Worm (Caenorhabditis elegans) whole organism, dauer: ENCODE measurements around the gene memo-1.

ENCODE experiments used
- unc-62 ChIP-seq: sonication (generic microtip); optimal IDR thresholded peaks from 2 replicates; lab custom pipeline; 2017; ENCODE audit warnings: missing biosample characterization, missing genetic modification reagents, missing genetic modification characterization

The memo-1 gene

DNA sequence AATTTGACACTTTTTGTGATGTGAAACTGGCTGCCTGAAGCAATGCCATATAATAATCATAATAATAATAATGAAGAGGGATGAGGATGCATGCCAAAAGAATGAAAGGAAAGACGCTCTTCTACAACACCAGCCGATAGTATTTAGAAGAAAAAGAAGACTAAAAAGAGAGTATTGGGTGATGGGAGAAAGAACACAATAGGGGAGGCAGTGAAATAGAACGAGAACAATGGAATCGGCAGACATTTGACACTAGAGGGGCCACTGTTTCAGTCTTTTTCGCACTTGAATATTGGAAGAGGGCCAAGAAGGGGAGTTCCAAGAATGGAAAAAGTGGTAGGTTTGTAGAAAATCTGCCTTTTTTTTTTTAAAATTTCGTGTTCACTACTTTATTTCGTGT is at the start of gene memo-1:
Gene memo-1 (minus strand): TSS at position 2 of the 400 bp plus-strand sequence.
- TF ChIP-seq unc-62 (GFP tag; lab: Kevin White, UChicago) = no peak

DNA sequence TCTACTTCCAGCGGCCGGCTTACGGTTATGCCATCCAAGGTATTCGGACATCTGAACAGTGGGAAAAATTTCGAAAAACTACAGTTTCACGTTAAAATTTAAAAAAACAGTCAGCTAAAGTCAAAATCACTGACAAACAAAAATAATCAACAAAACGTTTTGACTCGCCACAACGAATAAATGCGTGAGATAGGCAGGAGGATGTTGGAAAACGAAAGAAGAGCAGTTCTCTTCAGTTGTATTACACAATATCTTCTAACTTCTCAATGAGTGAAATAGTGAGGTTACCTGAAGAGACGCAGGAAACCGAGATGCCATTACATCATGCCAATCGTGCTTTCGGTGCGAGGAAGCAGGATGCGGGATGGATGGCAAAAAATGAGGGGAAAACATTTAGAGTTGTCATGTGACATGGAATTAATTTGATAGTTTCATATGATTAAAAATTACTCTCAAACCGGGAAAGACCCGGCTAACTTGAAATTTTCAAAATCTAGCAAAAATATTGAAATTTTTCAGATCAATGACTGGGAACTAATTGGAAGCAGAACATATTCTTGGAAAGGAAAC is 46.9 kb upstream of the memo-1 start, which contains the start of gene F40A3.6:
Gene F40A3.6 (minus strand): TSS at position 51 of the 570 bp plus-strand sequence.
- TF ChIP-seq unc-62 (GFP tag; lab: Kevin White, UChicago) = no peak

DNA sequence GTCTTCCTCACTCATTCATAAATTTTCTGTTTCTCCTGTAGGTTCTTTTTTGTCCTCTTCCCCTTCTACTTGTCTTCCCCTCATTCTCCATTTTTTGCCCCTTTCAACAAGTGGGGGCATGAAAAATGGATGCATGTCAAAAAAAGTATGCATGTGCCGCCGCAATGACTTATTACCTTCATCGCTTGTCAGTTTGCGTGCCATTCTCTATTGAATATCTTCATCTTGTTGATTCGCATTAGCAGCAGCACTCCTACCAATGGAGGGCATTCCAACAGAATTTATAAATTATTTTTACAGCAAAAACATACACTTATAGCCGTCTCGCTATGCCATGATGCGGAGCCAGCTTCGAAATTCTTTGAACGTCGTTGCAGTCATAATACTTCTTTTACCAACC is 44.3 kb upstream of the memo-1 start, which contains the start of gene F40A3.1:
Gene F40A3.1 (plus strand): TSS at position 301 of the 400 bp plus-strand sequence.
- TF ChIP-seq unc-62 (GFP tag; lab: Kevin White, UChicago) = no peak

DNA sequence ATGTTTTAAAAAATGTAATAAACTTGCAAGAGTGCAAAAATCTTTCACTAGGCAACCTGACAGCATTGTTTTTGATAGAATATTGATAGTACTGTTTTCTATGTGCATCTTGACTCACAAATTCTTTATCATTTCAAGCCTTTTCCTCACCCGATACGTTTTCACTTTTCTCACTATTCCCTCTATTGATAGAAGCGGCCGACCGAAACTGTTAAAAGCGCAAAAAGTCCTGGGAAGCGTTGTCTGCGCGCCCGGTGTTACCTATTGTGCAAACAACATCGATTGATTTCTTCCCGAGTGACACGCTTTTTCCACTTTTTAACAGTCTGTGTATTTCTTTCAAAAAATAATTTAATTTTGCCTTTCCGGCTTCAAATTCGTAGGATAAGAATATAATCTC is 41.1 kb upstream of the memo-1 start:
- no peak for TF ChIP-seq unc-62 (GFP tag; lab: Kevin White, UChicago)

DNA sequence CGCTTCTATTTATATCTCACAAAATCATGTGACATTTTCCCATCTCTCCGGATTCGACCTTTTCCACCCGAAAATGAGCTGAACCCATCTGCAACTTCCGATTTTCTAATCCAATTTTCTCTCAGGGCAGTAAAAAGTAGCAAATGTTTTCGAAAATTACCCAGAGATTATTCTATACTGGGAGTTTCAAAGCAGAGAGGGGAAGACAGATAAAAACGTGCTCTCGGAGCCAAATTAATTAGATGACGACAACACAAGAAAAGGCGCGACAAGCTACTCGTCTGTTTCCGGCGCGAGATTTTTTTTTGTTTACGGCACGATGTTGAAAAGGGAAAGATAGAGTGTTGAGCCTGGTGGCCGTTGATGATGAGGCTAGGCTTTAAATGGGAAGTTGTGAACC is 37.5 kb upstream of the memo-1 start:
- no peak for TF ChIP-seq unc-62 (GFP tag; lab: Kevin White, UChicago)

DNA sequence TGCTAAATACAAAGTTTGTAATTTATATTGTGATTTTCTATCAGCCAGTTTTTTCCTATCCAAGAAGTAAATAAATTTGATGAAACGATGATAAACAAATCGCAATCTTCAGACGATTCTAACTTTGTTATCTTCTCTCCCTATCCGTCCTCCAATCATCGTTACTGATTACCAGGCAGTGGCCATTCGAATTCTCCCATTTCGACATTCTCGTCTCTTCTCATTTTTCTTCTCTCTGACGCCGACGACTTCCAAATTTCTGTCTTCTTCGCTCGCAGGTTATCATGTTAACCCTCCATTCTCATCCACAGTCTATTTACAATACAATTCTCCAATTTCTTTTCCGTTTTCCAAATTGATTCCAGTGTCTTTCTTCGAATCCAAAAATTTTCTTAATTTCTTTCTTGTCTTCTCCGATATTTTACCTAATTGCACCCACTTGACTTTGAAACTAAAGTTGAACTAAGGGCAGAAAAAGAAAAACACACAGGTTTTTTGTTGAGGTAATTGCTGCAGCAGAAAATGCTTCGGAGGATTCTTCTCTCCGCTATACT is 31.5 kb upstream of the memo-1 start, which contains the start of gene F40A3.2:
Gene F40A3.2 (plus strand): TSS at position 504 of the 554 bp plus-strand sequence.
- no peak for TF ChIP-seq unc-62 (GFP tag; lab: Kevin White, UChicago)

DNA sequence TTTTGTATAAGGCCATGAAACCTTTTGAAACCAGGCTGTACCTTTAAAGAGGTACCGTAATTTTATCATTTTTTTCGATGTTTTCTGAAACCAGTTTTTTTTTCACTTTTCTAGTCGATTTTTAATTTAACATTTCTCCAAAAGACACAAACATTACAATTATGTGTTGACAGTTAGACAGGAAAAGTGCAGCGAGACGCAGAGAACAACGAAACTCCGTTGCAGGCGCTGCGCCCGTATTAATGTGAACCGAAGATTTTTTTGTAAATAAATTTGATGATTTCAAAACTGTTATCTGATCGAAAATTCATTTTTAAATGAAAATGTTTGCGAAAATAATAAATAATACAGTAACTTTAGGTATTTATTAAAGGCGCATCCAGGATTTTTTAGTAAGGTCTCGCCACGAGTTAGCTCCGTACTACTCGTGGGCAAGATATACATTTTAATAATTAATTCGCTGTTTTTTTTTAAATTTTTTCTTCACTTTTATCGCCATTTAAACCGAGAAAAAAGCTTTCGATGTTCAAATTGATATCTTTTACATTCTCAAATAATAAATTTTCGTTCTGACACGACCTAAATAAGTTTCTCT is 30.0 kb upstream of the memo-1 start, which contains the start of gene F40A3.3:
Gene F40A3.3 (plus strand): TSS at position 564 of the 595 bp plus-strand sequence.
- TF ChIP-seq unc-62 (GFP tag; lab: Kevin White, UChicago) = no peak

DNA sequence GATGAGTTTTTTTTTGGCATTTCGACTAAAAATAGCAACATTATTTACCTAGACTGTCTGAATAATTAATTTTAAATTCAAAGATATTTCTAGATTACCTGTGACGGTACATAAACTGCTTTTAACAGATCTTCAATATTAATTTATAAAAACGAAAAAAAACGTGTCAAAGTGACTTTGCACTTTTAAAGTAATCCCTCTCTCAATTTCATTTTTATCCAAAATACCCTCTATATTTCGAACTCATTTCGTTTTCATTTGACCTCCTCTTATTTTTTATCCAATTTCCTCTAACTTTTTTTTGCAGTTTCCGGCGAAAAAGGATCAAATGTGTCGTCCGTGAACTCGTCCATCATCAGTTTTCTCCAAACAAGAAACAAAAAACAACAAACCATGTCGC is 28.5 kb upstream of the memo-1 start, which contains the start of gene F40A3.4:
Gene F40A3.4 (plus strand): TSS at position 301 of the 400 bp plus-strand sequence.
- TF ChIP-seq unc-62 (GFP tag; lab: Kevin White, UChicago) = no peak

DNA sequence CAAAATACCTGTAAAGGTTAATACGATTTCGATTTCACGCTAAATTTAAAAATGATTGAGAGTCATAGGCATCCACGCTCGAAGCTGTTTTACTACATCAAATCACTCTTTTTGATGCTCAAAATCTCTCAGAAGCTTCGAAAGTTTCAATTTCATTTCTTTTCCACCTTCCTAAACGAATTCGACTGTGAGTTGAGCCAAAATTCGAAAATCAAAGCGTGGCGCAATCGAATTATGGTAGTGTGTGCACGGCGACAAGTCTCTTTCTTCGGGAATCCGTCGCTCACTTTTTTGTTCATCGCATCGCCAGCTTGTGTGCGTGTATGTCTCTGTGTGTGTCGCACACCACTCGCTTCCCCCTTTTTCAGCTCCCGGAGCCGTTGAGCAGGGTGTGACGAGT is 26.0 kb upstream of the memo-1 start:
- TF ChIP-seq unc-62 (GFP tag; lab: Kevin White, UChicago) = no peak

DNA sequence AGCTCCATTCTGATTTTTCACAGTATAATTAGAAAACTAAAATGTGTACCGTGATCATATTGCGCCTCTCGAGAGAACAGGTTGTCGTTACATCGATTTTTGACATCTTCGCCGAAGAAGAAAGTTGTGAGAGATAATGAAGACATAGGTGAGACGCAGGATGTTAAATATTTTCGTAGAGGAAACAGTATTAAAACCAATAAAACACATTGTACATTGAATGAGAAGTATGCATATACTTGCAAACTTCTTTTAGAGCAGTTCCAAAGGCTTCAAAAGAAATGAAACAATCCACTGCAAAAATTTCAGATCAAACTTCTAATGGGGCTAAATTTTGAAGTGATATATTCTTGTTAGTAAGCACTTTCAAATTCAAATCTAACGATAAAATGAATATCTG is 23.7 kb upstream of the memo-1 start, which contains the start of gene nipi-4:
Gene nipi-4 (minus strand): TSS at position 101 of the 400 bp plus-strand sequence.
- TF ChIP-seq unc-62 (GFP tag; lab: Kevin White, UChicago) = no peak

DNA sequence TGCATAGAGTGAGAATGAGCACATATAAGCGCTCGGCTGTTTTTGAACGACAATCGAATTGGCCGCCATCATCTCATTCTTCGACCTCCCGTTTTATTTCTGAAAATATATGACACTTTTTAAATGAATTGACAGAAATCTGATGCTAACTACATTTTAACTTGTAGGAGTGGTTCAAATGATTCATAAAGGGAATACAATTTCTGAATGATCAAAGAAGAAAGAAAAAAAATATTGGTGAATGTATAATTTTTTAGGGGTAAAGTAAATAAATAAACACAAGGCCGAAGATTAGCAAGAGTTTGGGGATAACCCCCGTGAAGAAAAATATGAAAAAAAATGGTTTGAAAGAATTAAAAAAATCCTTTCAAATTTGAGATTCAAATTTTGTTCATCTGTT is 17.7 kb upstream of the memo-1 start, which contains the start of gene C37C3.11:
Gene C37C3.11 (minus strand): TSS at position 101 of the 400 bp plus-strand sequence.
- TF ChIP-seq unc-62 (GFP tag; lab: Kevin White, UChicago) = no peak

DNA sequence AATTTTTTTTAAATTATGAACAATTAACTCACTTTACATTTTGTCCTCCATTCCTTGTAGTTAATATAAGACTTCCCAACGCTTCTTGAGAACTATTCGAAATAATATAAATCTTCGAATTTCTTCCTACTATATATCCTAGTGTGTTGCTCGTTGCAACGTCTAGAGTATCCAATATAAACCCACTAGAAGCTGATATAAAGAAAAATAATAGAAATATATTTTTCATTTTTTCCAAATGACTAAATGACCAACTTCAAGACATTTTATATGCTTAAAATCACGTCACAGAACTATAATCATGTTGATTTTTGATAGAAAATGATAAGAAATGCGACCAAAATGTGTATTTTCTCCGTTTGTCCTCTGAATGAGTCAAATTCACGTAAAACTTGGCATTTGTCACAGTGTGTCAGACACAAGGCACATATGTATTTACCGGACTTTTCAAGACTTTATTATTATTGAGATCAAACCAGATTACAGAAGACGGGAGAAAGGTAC is 16.1 kb upstream of the memo-1 start, which contains the start of gene C37C3.10:
Gene C37C3.10 (minus strand): TSS at position 51 of the 504 bp plus-strand sequence.
- TF ChIP-seq unc-62 (GFP tag; lab: Kevin White, UChicago) = no peak

DNA sequence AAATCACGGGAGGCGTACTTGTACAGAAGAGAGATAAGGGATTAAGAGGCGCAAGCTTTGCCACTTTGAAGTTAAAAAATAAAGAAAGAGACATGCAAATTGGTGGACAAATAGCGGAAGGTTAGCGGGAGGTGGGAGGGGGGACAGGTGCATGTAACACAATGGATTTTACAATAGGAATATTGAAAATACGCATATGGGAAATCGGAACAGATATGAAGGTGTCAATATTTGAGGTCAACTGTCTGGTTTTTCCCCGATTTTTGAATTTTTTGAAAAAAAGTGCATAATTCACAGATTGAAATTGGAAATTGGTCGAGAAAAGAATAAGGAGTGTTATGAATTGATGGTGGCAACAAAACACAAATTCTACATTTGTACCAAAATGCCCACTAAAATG is 14.8 kb upstream of the memo-1 start, which contains the start of gene C37C3.17:
Gene C37C3.17 (minus strand): TSS at position 101 of the 400 bp plus-strand sequence.
- no peak for TF ChIP-seq unc-62 (GFP tag; lab: Kevin White, UChicago)

DNA sequence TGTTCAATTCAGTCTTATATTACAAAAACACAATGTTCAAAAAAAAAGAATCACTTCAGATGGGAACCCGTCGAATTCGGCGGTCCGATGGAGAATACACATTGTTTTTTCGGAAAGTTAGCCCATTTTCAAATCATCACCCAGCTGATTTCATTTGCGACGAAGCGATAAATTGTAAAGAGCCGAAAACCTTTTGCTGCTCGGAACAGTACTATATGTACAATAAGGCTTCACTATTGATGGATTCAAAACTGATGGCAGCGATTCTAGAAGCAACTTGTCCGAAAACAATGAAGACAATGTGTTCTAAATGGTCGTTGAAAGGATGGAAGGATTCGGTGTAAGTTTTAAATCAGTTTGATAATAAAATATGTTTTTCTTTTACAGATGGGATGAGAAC is 11.0 kb upstream of the memo-1 start, which contains the start of gene C37C3.1:
Gene C37C3.1 (plus strand): TSS at position 33 of the 400 bp plus-strand sequence.
- no peak for TF ChIP-seq unc-62 (GFP tag; lab: Kevin White, UChicago)

DNA sequence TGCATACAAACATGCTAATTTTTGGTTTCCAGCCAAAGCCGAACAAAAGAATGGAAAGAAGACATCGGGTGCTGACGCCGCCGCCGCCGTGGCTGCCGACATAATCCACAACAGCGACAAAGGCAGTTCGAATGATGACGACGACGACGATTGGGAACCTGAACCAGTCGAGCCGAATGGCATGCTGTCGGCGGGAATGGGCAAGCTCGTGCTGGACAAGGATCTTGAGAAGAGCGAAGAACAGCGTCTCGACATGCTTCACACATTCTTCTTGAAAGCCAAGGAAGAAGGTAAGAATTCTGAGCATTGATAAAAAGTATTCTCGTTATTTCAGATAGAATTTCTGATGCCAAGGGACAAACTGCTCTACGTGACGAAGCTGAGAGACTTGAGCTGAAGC is 9.7 kb upstream of the memo-1 start:
- no peak for TF ChIP-seq unc-62 (GFP tag; lab: Kevin White, UChicago)
